Worm (Caenorhabditis elegans): Measurements from ENCODE around the gene C01G6.3.

DNA sequence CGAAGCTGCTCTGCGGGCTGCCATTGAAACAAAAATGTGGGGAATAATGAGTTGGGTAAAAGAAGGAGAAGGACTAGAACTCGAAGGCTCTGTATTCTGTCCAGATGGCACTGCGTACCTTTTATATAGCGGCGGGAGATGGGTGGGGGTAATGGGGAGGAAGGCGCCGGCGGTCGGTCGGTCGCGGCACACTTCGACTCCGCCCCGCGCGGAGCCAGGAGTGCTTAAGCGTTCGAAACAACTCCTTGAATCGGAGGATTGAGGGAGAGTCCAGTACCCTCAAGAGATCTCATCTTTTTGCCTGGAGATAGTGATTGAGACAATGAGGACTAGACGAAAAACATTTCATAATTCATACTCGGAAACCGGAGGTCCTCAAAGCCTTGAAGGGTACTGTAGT lies 42.6 kb upstream of the C01G6.3 start, which contains the start of gene abu-14:
- TF ChIP-seq mxl-2 (GFP tag; conservative IDR thresholded peaks at IDR 0.05) (no peak), nhr-10 (tag; optimal IDR thresholded peaks at IDR 0.05) (no peak), ZK546.5 (tag; optimal IDR thresholded peaks at IDR 0.05) (no peak), saeg-2 (GFP tag; IDR thresholded peaks at IDR 0.05) (no peak), F44E2.7 (GFP tag; IDR thresholded peaks at IDR 0.05) (no peak), unc-62 (GFP tag; optimal IDR thresholded peaks at IDR 0.05 in 1 of 2) (no peak), unc-62 (tag; optimal IDR thresholded peaks at IDR 0.05) (no peak), daf-8 (GFP tag; IDR thresholded peaks at IDR 0.05) (no peak), ZK337.2 (GFP tag; IDR thresholded peaks at IDR 0.05) (no peak), nhr-77 (tag; optimal IDR thresholded peaks at IDR 0.05) (no peak), lim-7 (GFP tag; IDR thresholded peaks at IDR 0.05) (no peak), ces-1 (GFP tag; optimal IDR thresholded peaks at IDR 0.05) (no peak)
